Fruit fly (Drosophila melanogaster) whole organism, embryonic: ENCODE results near the gene CG13476.

Source experiments
- ATbp ChIP-seq: fragments of 200-800 bp; sonication (Bioruptor generic); optimal IDR thresholded peaks from 2 replicates; lab custom pipeline; 2017; ENCODE audit warnings: missing biosample characterization, mild to moderate bottlenecking, missing genetic modification characterization, missing genetic modification reagents
- Adf1 ChIP-seq: fragments of 200-800 bp; sonication (Bioruptor generic); IDR thresholded peaks from 2 replicates; pipeline ENCODE4 v1.3.6; 2022; ENCODE audit warnings: missing biosample characterization, missing genetic modification characterization
- CG10274 ChIP-seq: fragments of 200-800 bp; sonication (Bioruptor generic); optimal IDR thresholded peaks from 3 replicates; lab custom pipeline; 2017; ENCODE audit warnings: missing biosample characterization, mild to moderate bottlenecking, missing genetic modification characterization
- CG10979 ChIP-seq: fragments of 200-800 bp; sonication (Bioruptor generic); optimal IDR thresholded peaks from 2 replicates; lab custom pipeline; 2018; ENCODE audit warnings: missing biosample characterization, mild to moderate bottlenecking, missing genetic modification characterization, moderate library complexity
- CG13775 ChIP-seq: fragments of 200-800 bp; sonication (Bioruptor generic); optimal IDR thresholded peaks from 3 replicates; lab custom pipeline; 2017; ENCODE audit warnings: missing biosample characterization, mild to moderate bottlenecking, missing genetic modification characterization
- CG14014 ChIP-seq: fragments of 200-800 bp; sonication (Bioruptor generic); IDR thresholded peaks from 2 replicates; pipeline ENCODE4 v1.3.6; 2022; ENCODE audit warnings: missing biosample characterization, missing genetic modification characterization
- CG14050 ChIP-seq: fragments of 200-800 bp; sonication (Bioruptor generic); IDR thresholded peaks from 3 replicates; pipeline ENCODE4 v1.3.6; 2022; ENCODE audit warnings: missing biosample characterization, missing genetic modification characterization
- CG16815 ChIP-seq: fragments of 200-800 bp; sonication (Bioruptor generic); optimal IDR thresholded peaks from 3 replicates; lab custom pipeline; 2017; ENCODE audit warnings: missing biosample characterization, mild to moderate bottlenecking, missing genetic modification characterization
- CG17359 ChIP-seq: fragments of 200-800 bp; sonication (Bioruptor generic); optimal IDR thresholded peaks from 3 replicates; lab custom pipeline; 2018; ENCODE audit warnings: missing biosample characterization, mild to moderate bottlenecking, missing genetic modification characterization, moderate library complexity
- CG17361 ChIP-seq: fragments of 200-800 bp; sonication (Bioruptor generic); IDR thresholded peaks from 3 replicates; pipeline ENCODE4 v1.3.6; 2022; ENCODE audit warnings: missing biosample characterization, missing genetic modification characterization
- CG17568 ChIP-seq: fragments of 200-800 bp; sonication (Bioruptor generic); optimal IDR thresholded peaks from 2 replicates; lab custom pipeline; 2018; ENCODE audit warnings: missing biosample characterization, mild to moderate bottlenecking, missing genetic modification characterization, moderate library complexity
- CG2120 ChIP-seq: fragments of 200-800 bp; sonication (Bioruptor generic); optimal IDR thresholded peaks from 3 replicates; lab custom pipeline; 2016; ENCODE audit warnings: missing biosample characterization, missing genetic modification characterization
- CG3163 ChIP-seq: fragments of 200-800 bp; sonication (Bioruptor generic); optimal IDR thresholded peaks from 3 replicates; lab custom pipeline; 2016; ENCODE audit warnings: missing biosample characterization, missing genetic modification characterization
- CG34422 ChIP-seq: fragments of 200-800 bp; sonication (Bioruptor generic); IDR thresholded peaks from 3 replicates; pipeline ENCODE4 v1.3.6; 2022; ENCODE audit warnings: missing biosample characterization, missing genetic modification characterization
- CG6175 ChIP-seq: fragments of 200-800 bp; sonication (Bioruptor generic); IDR thresholded peaks from 3 replicates; pipeline ENCODE4 v1.3.6; 2022; ENCODE audit warnings: missing biosample characterization, missing genetic modification characterization
- CG6254 ChIP-seq: fragments of 200-800 bp; sonication (Bioruptor generic); optimal IDR thresholded peaks from 3 replicates; lab custom pipeline; 2017; ENCODE audit warnings: mild to moderate bottlenecking, missing biosample characterization, missing genetic modification reagents, missing genetic modification characterization
- CG6654 ChIP-seq: fragments of 200-800 bp; sonication (Bioruptor generic); optimal IDR thresholded peaks from 2 replicates; lab custom pipeline; 2017; ENCODE audit warnings: missing biosample characterization, mild to moderate bottlenecking, missing genetic modification characterization
- CG7271 ChIP-seq: fragments of 200-800 bp; sonication (Bioruptor generic); optimal IDR thresholded peaks from 2 replicates; lab custom pipeline; 2018; ENCODE audit warnings: missing biosample characterization, mild to moderate bottlenecking, missing genetic modification characterization, moderate library complexity
- CG8089 ChIP-seq: fragments of 200-800 bp; sonication (Bioruptor generic); optimal IDR thresholded peaks from 3 replicates; lab custom pipeline; 2016; ENCODE audit warnings: missing biosample characterization, missing genetic modification characterization
- CG8478 ChIP-seq: fragments of >200 bp; optimal IDR thresholded peaks from 2 replicates; lab custom pipeline; 2018
- CG8944 ChIP-seq: fragments of 200-800 bp; sonication (Bioruptor generic); optimal IDR thresholded peaks from 3 replicates; lab custom pipeline; 2016; ENCODE audit warnings: missing biosample characterization, missing genetic modification characterization
- Dip3 ChIP-seq: fragments of 200-800 bp; sonication (Bioruptor generic); optimal IDR thresholded peaks from 3 replicates; lab custom pipeline; 2016; ENCODE audit warnings: missing biosample characterization, missing genetic modification characterization
- Eip74EF ChIP-seq, 2 experiments: fragments of 200-800 bp in 1 of 2; fragments of >200 bp in 1 of 2; sonication (Bioruptor generic) in 1 of 2; optimal IDR thresholded peaks; 2 replicates each; lab custom pipeline; 2017 to 2019; ENCODE audit warnings: missing biosample characterization in 2 of 2, missing genetic modification characterization in 2 of 2, mild to moderate bottlenecking in 1 of 2, moderate library complexity in 1 of 2
- HHEX ChIP-seq: fragments of 200-800 bp; sonication (Bioruptor generic); optimal IDR thresholded peaks from 3 replicates; lab custom pipeline; 2017; ENCODE audit warnings: missing biosample characterization, mild to moderate bottlenecking, missing genetic modification characterization, missing genetic modification reagents
- Hr51 ChIP-seq, 2 experiments: fragments of 200-800 bp; sonication (Bioruptor generic); optimal IDR thresholded peaks; 2 replicates in 1 of 2; 3 replicates in 1 of 2; lab custom pipeline; 2016 to 2018; ENCODE audit warnings: missing biosample characterization in 2 of 2, missing genetic modification characterization in 2 of 2, mild to moderate bottlenecking in 1 of 2, moderate library complexity in 1 of 2
- Jarid2 ChIP-seq: fragments of 200-800 bp; sonication (Bioruptor generic); optimal IDR thresholded peaks from 3 replicates; lab custom pipeline; 2017; ENCODE audit warnings: mild to moderate bottlenecking, missing biosample characterization, missing genetic modification reagents, missing genetic modification characterization
- MESR4 ChIP-seq: fragments of 200-800 bp; sonication (Bioruptor generic); optimal IDR thresholded peaks from 2 replicates; lab custom pipeline; 2018; ENCODE audit warnings: missing biosample characterization, mild to moderate bottlenecking, missing genetic modification characterization, moderate library complexity
- Opbp ChIP-seq: fragments of 200-800 bp; sonication (Bioruptor generic); IDR thresholded peaks from 3 replicates; pipeline ENCODE4 v1.3.6; 2022; ENCODE audit warnings: missing biosample characterization, missing genetic modification characterization; ENCODE audit not compliant: partially characterized antibody
- Rfx ChIP-seq: fragments of 200-800 bp; sonication (Bioruptor generic); IDR thresholded peaks from 2 replicates; pipeline ENCODE4 v1.3.6; 2022; ENCODE audit warnings: missing biosample characterization, missing genetic modification characterization
- Trl ChIP-seq, 3 experiments: fragments of >200 bp in 2 of 3; fragments of 200-800 bp in 1 of 3; sonication (Bioruptor generic) in 1 of 3; optimal IDR thresholded peaks; 2 replicates in 1 of 3; 3 replicates in 2 of 3; lab custom pipeline; 2016 to 2017; ENCODE audit warnings: missing biosample characterization in 1 of 3, missing genetic modification characterization in 1 of 3
- Vsx1 ChIP-seq: fragments of 200-800 bp; sonication (Bioruptor generic); optimal IDR thresholded peaks from 2 replicates; lab custom pipeline; 2017; ENCODE audit warnings: missing biosample characterization, mild to moderate bottlenecking, missing genetic modification characterization, missing genetic modification reagents
- ara ChIP-seq: fragments of 200-800 bp; sonication (Bioruptor generic); IDR thresholded peaks from 2 replicates; pipeline ENCODE4 v1.3.6; 2022; ENCODE audit warnings: missing biosample characterization, missing genetic modification characterization
- ash1 ChIP-seq: fragments of 200-800 bp; sonication (Bioruptor generic); optimal IDR thresholded peaks from 2 replicates; lab custom pipeline; 2018; ENCODE audit warnings: missing biosample characterization, mild to moderate bottlenecking, missing genetic modification characterization
- az2 ChIP-seq: fragments of 200-800 bp; sonication (Bioruptor generic); optimal IDR thresholded peaks from 3 replicates; lab custom pipeline; 2016; ENCODE audit warnings: missing biosample characterization, missing genetic modification characterization
- bab2 ChIP-seq: fragments of 200-800 bp; sonication (Bioruptor generic); optimal IDR thresholded peaks from 2 replicates; lab custom pipeline; 2016; ENCODE audit warnings: missing biosample characterization, missing genetic modification characterization
- bowl ChIP-seq: fragments of 200-800 bp; sonication (Bioruptor generic); IDR thresholded peaks from 2 replicates; pipeline ENCODE4 v1.3.6; 2022; ENCODE audit warnings: missing biosample characterization, missing genetic modification characterization
- chinmo ChIP-seq: fragments of 200-800 bp; sonication (Bioruptor generic); IDR thresholded peaks from 4 replicates; pipeline ENCODE4 v1.3.6; 2022; ENCODE audit warnings: missing biosample characterization, missing genetic modification characterization; ENCODE audit not compliant: partially characterized antibody
- croc ChIP-seq: fragments of 200-800 bp; sonication (Bioruptor generic); conservative IDR thresholded peaks from 3 replicates; pipeline ENCODE4 v1.3.6; 2022; ENCODE audit warnings: missing biosample characterization, missing genetic modification characterization
- dati ChIP-seq: fragments of 200-800 bp; sonication (Bioruptor generic); IDR thresholded peaks from 2 replicates; pipeline ENCODE4 v1.3.6; 2022; ENCODE audit warnings: missing biosample characterization, missing genetic modification characterization
- ewg ChIP-seq: fragments of 200-800 bp; sonication (Bioruptor generic); optimal IDR thresholded peaks from 3 replicates; lab custom pipeline; 2017; ENCODE audit warnings: mild to moderate bottlenecking, missing biosample characterization, missing genetic modification reagents, missing genetic modification characterization
- hbn ChIP-seq: fragments of 200-800 bp; sonication (Bioruptor generic); IDR thresholded peaks from 2 replicates; pipeline ENCODE4 v1.3.6; 2022; ENCODE audit warnings: missing biosample characterization, missing genetic modification characterization; ENCODE audit not compliant: partially characterized antibody
- luna ChIP-seq: fragments of 200-800 bp; sonication (Bioruptor generic); optimal IDR thresholded peaks from 2 replicates; lab custom pipeline; 2016; ENCODE audit warnings: missing biosample characterization, missing genetic modification characterization
- nerfin-2 ChIP-seq: fragments of 200-800 bp; sonication (Bioruptor generic); IDR thresholded peaks from 2 replicates; pipeline ENCODE4 v1.3.6; 2022; ENCODE audit warnings: missing biosample characterization, missing genetic modification characterization; ENCODE audit not compliant: partially characterized antibody
- org-1 ChIP-seq: fragments of 200-800 bp; sonication (Bioruptor generic); optimal IDR thresholded peaks from 2 replicates; lab custom pipeline; 2017; ENCODE audit warnings: missing biosample characterization, missing genetic modification characterization
- pan ChIP-seq, 4 experiments: fragments of >200 bp in 3 of 4; fragments of 200-800 bp in 1 of 4; sonication (Bioruptor generic) in 1 of 4; optimal IDR thresholded peaks in 3 of 4; IDR thresholded peaks in 1 of 4; 2 replicates each; pipeline versions ENCODE4 v1.3.6 to Lab custom; 2017 to 2022; ENCODE audit warnings: missing biosample characterization in 2 of 4, missing genetic modification characterization in 2 of 4, mixed read lengths in 1 of 4
- pnt ChIP-seq: fragments of 200-800 bp; sonication (Bioruptor generic); optimal IDR thresholded peaks from 3 replicates; lab custom pipeline; 2016; ENCODE audit warnings: missing biosample characterization, missing genetic modification characterization
- vfl ChIP-seq: fragments of 200-800 bp; sonication (Bioruptor generic); optimal IDR thresholded peaks from 2 replicates; lab custom pipeline; 2016; ENCODE audit warnings: missing biosample characterization, missing genetic modification characterization

CG13476 gene

DNA sequence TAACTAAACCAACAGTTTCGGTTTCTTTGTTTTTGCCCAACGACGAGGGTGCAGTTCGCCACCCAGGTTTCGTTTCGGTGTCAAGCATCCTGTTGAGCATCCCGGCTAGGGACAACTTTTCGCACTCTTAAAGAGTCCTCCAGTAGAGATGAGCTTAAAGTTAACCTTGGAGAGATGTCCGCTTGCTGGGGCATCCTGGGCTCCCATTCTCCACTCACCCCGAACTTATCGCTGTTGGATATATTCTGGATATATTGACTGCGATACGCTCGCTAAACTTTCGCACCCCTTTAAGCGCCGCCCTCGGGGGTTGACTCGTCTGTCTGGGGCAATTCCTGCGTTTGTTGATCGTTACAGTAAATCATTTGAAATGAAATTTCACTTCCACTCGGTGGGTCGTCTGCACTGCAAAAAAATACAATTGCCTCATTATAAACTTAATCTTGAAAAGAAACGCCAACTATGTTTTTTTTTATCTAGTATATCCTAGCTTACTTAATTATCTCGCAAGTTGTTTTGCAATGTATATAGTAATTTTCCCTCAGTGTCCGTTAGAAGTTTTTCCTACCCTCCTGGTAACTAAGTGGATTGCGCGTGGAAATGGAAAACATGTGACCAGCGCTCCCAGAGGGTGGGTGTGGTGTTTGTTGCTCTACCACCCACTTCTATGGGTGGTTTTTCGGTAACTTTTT lies 43.6 kb upstream of the CG13476 start (continued):
- TF ChIP-seq CG10979 = peak; percentile 82
- no peak for TF ChIP-seq Opbp (GFP tag; lab: Robert Waterston, UW)
- TF ChIP-seq dati (GFP tag; lab: Robert Waterston, UW) = peak; percentile 2; the same call in 1 of the 2 replicates
- TF ChIP-seq Eip74EF (GFP tag; optimal IDR thresholded peaks at IDR 0.05; lab: Kevin White, UChicago) = peak in 1 of 2 experiments; percentile 54
- peak; percentile 65 for TF ChIP-seq CG17568
- no peak for TF ChIP-seq CG8478 (lab: Kevin White, UChicago)
- TF ChIP-seq CG13775 (GFP tag; lab: Kevin White, UChicago) = peak; percentile 61
- no peak for TF ChIP-seq Trl (optimal IDR thresholded peaks at IDR 0.05; lab: Kevin White, UChicago)
- peak; percentile 82 for TF ChIP-seq Trl (GFP tag; optimal IDR thresholded peaks at IDR 0.05; lab: Kevin White, UChicago)
- peak; percentile 89 for TF ChIP-seq CG17359 (tag; lab: Kevin White, UChicago)
- peak; percentile 72 for TF ChIP-seq pnt (GFP tag; lab: Kevin White, UChicago)
- peak; percentile 81 for TF ChIP-seq org-1
- peak; percentile 84 for TF ChIP-seq bab2 (GFP tag; lab: Kevin White, UChicago)
- no peak for TF ChIP-seq pan (optimal IDR thresholded peaks at IDR 0.05; lab: Kevin White, UChicago)
- TF ChIP-seq pan (GFP tag; optimal IDR thresholded peaks at IDR 0.05 in 1 of 2, IDR thresholded peaks at IDR 0.05 in 1 of 2) = peak in 1 of 2 experiments; percentile 85
- TF ChIP-seq Rfx = peak; percentile 85
- no peak for TF ChIP-seq CG6654
- TF ChIP-seq ATbp (GFP tag; lab: Kevin White, UChicago) = peak; percentile 86
- TF ChIP-seq CG6254 (GFP tag; lab: Kevin White, UChicago) = peak; percentile 21
- TF ChIP-seq Vsx1 = peak; percentile 53
- peak; percentile 62 for TF ChIP-seq CG14050
- TF ChIP-seq CG2120 = peak; percentile 85
- peak; percentile 78 for TF ChIP-seq ewg (GFP tag; lab: Kevin White, UChicago)
- TF ChIP-seq Jarid2 (GFP tag; lab: Kevin White, UChicago) = no peak
- peak; percentile 87 for TF ChIP-seq ara
- TF ChIP-seq croc (GFP tag; lab: Robert Waterston, UW) = peak; percentile 71
- TF ChIP-seq Dip3 (GFP tag; lab: Kevin White, UChicago) = peak; percentile 27
- peak; percentile 80 for TF ChIP-seq az2 (GFP tag; lab: Kevin White, UChicago)
- TF ChIP-seq luna (GFP tag; lab: Kevin White, UChicago) = no peak
- peak; percentile 45 for TF ChIP-seq CG16815 (GFP tag; lab: Kevin White, UChicago)
- peak; percentile 80 for TF ChIP-seq CG17361 (GFP tag; lab: Robert Waterston, UW)
- peak; percentile 90 for TF ChIP-seq CG34422 (GFP tag; lab: Robert Waterston, UW)
- TF ChIP-seq CG8089 = peak; percentile 53
- TF ChIP-seq CG6175 (GFP tag; lab: Robert Waterston, UW) = 0 out of 3 replicates have a peak, but pooled peaks have one; percentile 42
- TF ChIP-seq hbn (GFP tag; lab: Robert Waterston, UW) = no peak
- peak; percentile 22 for TF ChIP-seq CG10274 (GFP tag; lab: Kevin White, UChicago)
- TF ChIP-seq CG14014 (GFP tag; lab: Robert Waterston, UW) = peak; percentile 86
- TF ChIP-seq CG7271 (tag; lab: Kevin White, UChicago) = no peak
- TF ChIP-seq Adf1 (GFP tag; lab: Robert Waterston, UW) = peak; percentile 13; the same call in 1 of the 2 replicates
- TF ChIP-seq bowl (GFP tag; lab: Robert Waterston, UW) = no peak
- no peak for TF ChIP-seq ash1 (GFP tag; lab: Kevin White, UChicago)
- no peak for TF ChIP-seq nerfin-2 (GFP tag; lab: Robert Waterston, UW)
- no peak for TF ChIP-seq chinmo (GFP tag; lab: Robert Waterston, UW)
- peak; percentile 7 for TF ChIP-seq MESR4 (GFP tag; lab: Kevin White, UChicago)
- TF ChIP-seq vfl = peak; percentile 37
- peak; percentile 76 to 85 for TF ChIP-seq Hr51 (GFP tag; optimal IDR thresholded peaks at IDR 0.05; lab: Kevin White, UChicago)
- peak; percentile 61 for TF ChIP-seq CG8944 (GFP tag; lab: Kevin White, UChicago)
- TF ChIP-seq CG3163 = peak; percentile 52
- TF ChIP-seq HHEX (GFP tag; lab: Kevin White, UChicago) = peak; percentile 73
